Fruit fly (Drosophila melanogaster) Kc167 (cell line): ENCODE data around the gene sif.

Experiments
- Myc ChIP-seq: fragments of >200 bp; optimal IDR thresholded peaks from 2 replicates; lab custom pipeline; 2017; ENCODE audit warnings: missing external identifiers
- Sin3A ChIP-seq: fragments of >200 bp; optimal IDR thresholded peaks from 2 replicates; lab custom pipeline; 2018; ENCODE audit warnings: missing external identifiers
- insv ChIP-seq: fragments of >200 bp; optimal IDR thresholded peaks from 3 replicates; lab custom pipeline; 2018; ENCODE audit warnings: missing external identifiers
- psq ChIP-seq: fragments of >200 bp; optimal IDR thresholded peaks from 2 replicates; lab custom pipeline; 2017; ENCODE audit warnings: missing external identifiers
- ttk ChIP-seq: sonication (Bioruptor generic); optimal IDR thresholded peaks from 2 replicates; lab custom pipeline; 2017; ENCODE audit warnings: missing external identifiers

dm6 chr3L:5630608-5631080, 27.1 kb upstream of the sif start, which contains the start of gene Blimp-1:
- TF ChIP-seq psq (lab: Kevin White, UChicago) (no peak), insv (lab: Kevin White, UChicago) (no peak), Myc (lab: Kevin White, UChicago) (no peak), Sin3A (no peak), ttk (lab: Kevin White, UChicago) (no peak)
